Fruit fly (Drosophila melanogaster): ENCODE data around the gene CG8661.

DNA sequence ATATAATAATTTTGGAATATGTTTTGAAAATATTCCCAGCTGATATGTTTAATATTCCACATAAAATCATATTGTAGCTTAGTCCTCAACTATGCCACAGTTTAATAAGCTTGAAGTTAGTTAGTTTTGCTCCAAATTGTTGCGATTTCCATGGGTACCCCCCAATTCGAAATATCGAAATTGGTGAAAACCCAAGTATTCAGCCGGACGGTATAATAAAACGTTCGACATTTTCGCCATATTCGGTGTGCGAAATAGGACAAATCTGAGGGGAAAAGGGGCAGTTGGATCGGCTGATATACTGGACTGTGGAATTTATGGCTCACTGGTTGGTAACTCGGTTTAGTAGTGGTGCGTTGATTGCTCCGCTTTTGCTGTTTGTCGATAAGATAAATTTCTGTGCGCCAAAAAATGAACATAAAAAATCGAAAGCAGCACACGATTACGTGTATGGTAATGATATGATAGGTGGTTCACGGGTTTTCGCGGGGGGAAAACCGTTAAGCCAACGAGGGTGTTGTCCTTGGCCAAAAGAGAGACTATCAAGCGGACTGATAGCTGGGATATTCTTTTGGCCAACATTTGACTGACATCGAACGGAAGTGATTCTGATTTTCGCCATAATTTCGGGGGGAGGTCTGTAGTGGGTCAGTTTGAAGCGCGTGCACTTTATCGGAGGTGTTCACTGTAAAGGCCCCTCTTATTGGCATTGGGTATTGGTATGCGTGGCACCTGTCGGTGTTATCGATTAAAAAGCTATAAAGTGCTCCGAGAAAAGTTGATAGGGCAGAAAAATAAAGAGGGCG lies 6.1 kb upstream of the CG8661 start:
- no peak for TF ChIP-seq Atf3 (GFP tag; optimal IDR thresholded peaks at IDR 0.05)
- no peak for TF ChIP-seq CG5180 (GFP tag; optimal IDR thresholded peaks at IDR 0.05)
- TF ChIP-seq CG8281 (tag; optimal IDR thresholded peaks at IDR 0.05), result no peak
